Worm (Caenorhabditis elegans): ENCODE results near the gene F57A8.6.

- TF ChIP-seq tbx-2 (tag; optimal IDR thresholded peaks at IDR 0.05), result no peak
- no peak for TF ChIP-seq sox-4 (tag; optimal IDR thresholded peaks at IDR 0.05)
- TF ChIP-seq ztf-16 (tag; optimal IDR thresholded peaks at IDR 0.05), result no peak
- no peak for TF ChIP-seq Y22D7AL.16 (tag; optimal IDR thresholded peaks at IDR 0.05)
Observed at ce11 chrV:10084864-10085263, 11.2 kb upstream of the F57A8.6 start, which contains the start of gene R04B5.6.

Measured in whole organism, late embryonic.